Worm (Caenorhabditis elegans): ENCODE results near the gene T10B5.8.

- TF ChIP-seq nhr-28 (tag; optimal IDR thresholded peaks at IDR 0.05) = no peak
- TF ChIP-seq nhr-237 (tag; optimal IDR thresholded peaks at IDR 0.05) = no peak
- no peak for TF ChIP-seq D1046.2 (GFP tag; IDR thresholded peaks at IDR 0.05)
- TF ChIP-seq skn-1 (tag; optimal IDR thresholded peaks at IDR 0.05) = no peak
- no peak for TF ChIP-seq ctbp-1 (GFP tag; IDR thresholded peaks at IDR 0.05)
- TF ChIP-seq lir-3 (tag; optimal IDR thresholded peaks at IDR 0.05) = no peak
- no peak for TF ChIP-seq pha-4 (GFP tag; IDR thresholded peaks at IDR 0.05)
- TF ChIP-seq pha-4 (tag; optimal IDR thresholded peaks at IDR 0.05) = no peak
- no peak for TF ChIP-seq unc-39 (tag; optimal IDR thresholded peaks at IDR 0.05)
- TF ChIP-seq mes-2 (tag; optimal IDR thresholded peaks at IDR 0.05; ENCODE audit: poor library complexity, severe bottlenecking) = no peak
- TF ChIP-seq aly-2 (tag; optimal IDR thresholded peaks at IDR 0.05) = no peak
- TF ChIP-seq hlh-11 (tag; optimal IDR thresholded peaks at IDR 0.05) = no peak
- no peak for TF ChIP-seq ceh-82 (tag; optimal IDR thresholded peaks at IDR 0.05)
Observed at ce11 chrV:1888299-1888698, 46.5 kb downstream of the T10B5.8 start.
